Worm (Caenorhabditis elegans): ENCODE data around the gene str-47.

The str-47 gene

ce11 chrV:7635469-7635868 is 10.1 kb upstream of the str-47 start, which contains the start of gene srd-29:
Gene srd-29, plus strand, starts transcription at chrV:7635769.
- no peak for TF ChIP-seq unc-62 (GFP tag; optimal IDR thresholded peaks at IDR 0.05)

ce11 chrV:7637801-7638200 is 7.8 kb upstream of the str-47 start, which contains the start of gene clec-45:
Gene clec-45, plus strand, starts transcription at chrV:7638101.
- TF ChIP-seq unc-62 (GFP tag; optimal IDR thresholded peaks at IDR 0.05), result no peak

ce11 chrV:7639356-7639755 is 6.2 kb upstream of the str-47 start:
- TF ChIP-seq unc-62 (GFP tag; optimal IDR thresholded peaks at IDR 0.05), result no peak

ce11 chrV:7639787-7640186 is 5.8 kb upstream of the str-47 start, which contains the start of gene F07C4.10:
Gene F07C4.10, minus strand, starts transcription at chrV:7639887.
- no peak for TF ChIP-seq unc-62 (GFP tag; optimal IDR thresholded peaks at IDR 0.05)

- TF ChIP-seq unc-62 (GFP tag; optimal IDR thresholded peaks at IDR 0.05), result no peak
Observed at ce11 chrV:7641718-7642117, 3.8 kb upstream of the str-47 start.

- TF ChIP-seq unc-62 (GFP tag; optimal IDR thresholded peaks at IDR 0.05), result no peak
Observed at ce11 chrV:7643416-7643815, 2.1 kb upstream of the str-47 start, which contains the start of gene F07C4.11. Gene F07C4.11, minus strand, starts transcription at chrV:7643516.

ce11 chrV:7647147-7647546 is 1.6 kb downstream of the str-47 start:
- TF ChIP-seq unc-62 (GFP tag; optimal IDR thresholded peaks at IDR 0.05), result no peak

ce11 chrV:7649963-7650362 is 4.4 kb downstream of the str-47 start:
- TF ChIP-seq unc-62 (GFP tag; optimal IDR thresholded peaks at IDR 0.05), result no peak

ce11 chrV:7651757-7652156 is 6.2 kb downstream of the str-47 start, which contains the start of gene srh-234:
Gene srh-234, minus strand, starts transcription at chrV:7651857.
- TF ChIP-seq unc-62 (GFP tag; optimal IDR thresholded peaks at IDR 0.05), result no peak

ce11 chrV:7653567-7653966 is 8.0 kb downstream of the str-47 start, which contains the start of gene srh-200:
Gene srh-200, minus strand, starts transcription at chrV:7653667.
- TF ChIP-seq unc-62 (GFP tag; optimal IDR thresholded peaks at IDR 0.05), result no peak

ce11 chrV:7667940-7668339 is 22.4 kb downstream of the str-47 start, which contains the start of gene C12D5.5:
Gene C12D5.5, plus strand, starts transcription at chrV:7668240.
- no peak for TF ChIP-seq unc-62 (GFP tag; optimal IDR thresholded peaks at IDR 0.05)

- no peak for TF ChIP-seq unc-62 (GFP tag; optimal IDR thresholded peaks at IDR 0.05)
Observed at ce11 chrV:7672258-7672657, 26.7 kb downstream of the str-47 start, which contains the start of gene C12D5.4. Gene C12D5.4, plus strand, starts transcription at chrV:7672558.

ce11 chrV:7675904-7676303 is 30.4 kb downstream of the str-47 start, which contains the start of gene C12D5.3:
Gene C12D5.3, plus strand, starts transcription at chrV:7676204.
- no peak for TF ChIP-seq unc-62 (GFP tag; optimal IDR thresholded peaks at IDR 0.05)

ce11 chrV:7681388-7681787 is 35.8 kb downstream of the str-47 start, which contains the start of gene cyp-33A1:
Gene cyp-33A1, minus strand, starts transcription at chrV:7681459.
- no peak for TF ChIP-seq unc-62 (GFP tag; optimal IDR thresholded peaks at IDR 0.05)

ce11 chrV:7683907-7684655 is 38.5 kb downstream of the str-47 start, which contains the start of gene sre-11:
Gene sre-11, minus strand, starts transcription at chrV:7683957.
- TF ChIP-seq unc-62 (GFP tag; optimal IDR thresholded peaks at IDR 0.05), result no peak

ce11 chrV:7686189-7686588 is 40.6 kb downstream of the str-47 start, which contains the start of the genes nhr-94 and nhr-152:
Gene nhr-94, minus strand, starts transcription at chrV:7686335.
Gene nhr-152, plus strand, starts transcription at chrV:7686350.
- TF ChIP-seq unc-62 (GFP tag; optimal IDR thresholded peaks at IDR 0.05), result no peak

ce11 chrV:7689888-7690287 is 44.3 kb downstream of the str-47 start, which contains the start of gene C12D5.9:
Gene C12D5.9, minus strand, starts transcription at chrV:7689988.
- no peak for TF ChIP-seq unc-62 (GFP tag; optimal IDR thresholded peaks at IDR 0.05)

Data from whole organism, dauer.